Fruit fly (Drosophila melanogaster) whole organism, embryonic: ENCODE measurements around the gene CycA.

Source experiments
- Abd-B ChIP-seq: fragments of 200-800 bp; sonication (Bioruptor generic); optimal IDR thresholded peaks from 2 replicates; lab custom pipeline; 2018; ENCODE audit warnings: missing biosample characterization, mild to moderate bottlenecking, missing genetic modification characterization, moderate library complexity
- Blimp-1 ChIP-seq: fragments of 200-800 bp; sonication (Bioruptor generic); optimal IDR thresholded peaks from 3 replicates; lab custom pipeline; 2018; ENCODE audit warnings: missing biosample characterization, missing genetic modification characterization, mild to moderate bottlenecking, moderate library complexity, missing genetic modification reagents
- CG10321 ChIP-seq: fragments of 200-800 bp; sonication (Bioruptor generic); IDR thresholded peaks from 2 replicates; pipeline ENCODE4 v1.3.6; 2022; ENCODE audit warnings: missing biosample characterization, missing genetic modification characterization
- CG10431 ChIP-seq: fragments of 200-800 bp; sonication (Bioruptor generic); optimal IDR thresholded peaks from 3 replicates; lab custom pipeline; 2018; ENCODE audit warnings: missing biosample characterization, mild to moderate bottlenecking, missing genetic modification characterization
- CG10462 ChIP-seq: fragments of 200-800 bp; sonication (Bioruptor generic); optimal IDR thresholded peaks from 2 replicates; lab custom pipeline; 2016; ENCODE audit warnings: missing biosample characterization, missing genetic modification characterization
- CG11085 ChIP-seq: fragments of 200-800 bp; sonication (Bioruptor generic); IDR thresholded peaks from 2 replicates; pipeline ENCODE4 v1.3.6; 2022; ENCODE audit warnings: missing biosample characterization, missing genetic modification characterization
- CG1233 ChIP-seq: fragments of 200-800 bp; sonication (Bioruptor generic); optimal IDR thresholded peaks from 4 replicates; lab custom pipeline; 2018; ENCODE audit warnings: missing biosample characterization, mild to moderate bottlenecking, missing genetic modification characterization
- CG15696 ChIP-seq: fragments of 200-800 bp; sonication (Bioruptor generic); optimal IDR thresholded peaks from 2 replicates; lab custom pipeline; 2019; ENCODE audit warnings: missing biosample characterization, mild to moderate bottlenecking, missing genetic modification characterization, moderate library complexity
- CG1647 ChIP-seq: fragments of 200-800 bp; sonication (Bioruptor generic); optimal IDR thresholded peaks from 3 replicates; lab custom pipeline; 2016; ENCODE audit warnings: missing biosample characterization, missing genetic modification characterization
- CG17361 ChIP-seq: fragments of 200-800 bp; sonication (Bioruptor generic); IDR thresholded peaks from 3 replicates; pipeline ENCODE4 v1.3.6; 2022; ENCODE audit warnings: missing biosample characterization, missing genetic modification characterization
- CG17912 ChIP-seq: fragments of 200-800 bp; sonication (Bioruptor generic); optimal IDR thresholded peaks from 2 replicates; lab custom pipeline; 2018; ENCODE audit warnings: missing biosample characterization, mild to moderate bottlenecking, missing genetic modification characterization
- CG1832 ChIP-seq: fragments of 200-800 bp; sonication (Bioruptor generic); optimal IDR thresholded peaks from 2 replicates; lab custom pipeline; 2017; ENCODE audit warnings: missing biosample characterization, mild to moderate bottlenecking, missing genetic modification characterization, inconsistent platforms
- CG3726 ChIP-seq: fragments of 200-800 bp; sonication (Bioruptor generic); IDR thresholded peaks from 3 replicates; pipeline ENCODE4, ENCODE4 v1.3.6; 2022; ENCODE audit warnings: missing biosample characterization, missing genetic modification characterization
- CG4282 ChIP-seq: fragments of 200-800 bp; sonication (Bioruptor generic); optimal IDR thresholded peaks from 2 replicates; lab custom pipeline; 2016; ENCODE audit warnings: missing biosample characterization, missing genetic modification characterization
- CG4404 ChIP-seq: fragments of 200-800 bp; sonication (Bioruptor generic); IDR thresholded peaks from 2 replicates; pipeline ENCODE4 v1.3.6; 2022; ENCODE audit warnings: missing biosample characterization, missing genetic modification characterization
- CG4820 ChIP-seq: fragments of 200-800 bp; sonication (Bioruptor generic); optimal IDR thresholded peaks from 3 replicates; lab custom pipeline; 2016; ENCODE audit warnings: missing biosample characterization, missing genetic modification characterization
- CG6254 ChIP-seq: fragments of 200-800 bp; sonication (Bioruptor generic); optimal IDR thresholded peaks from 3 replicates; lab custom pipeline; 2017; ENCODE audit warnings: mild to moderate bottlenecking, missing biosample characterization, missing genetic modification reagents, missing genetic modification characterization
- CG6689 ChIP-seq: fragments of 200-800 bp; sonication (Bioruptor generic); IDR thresholded peaks from 2 replicates; pipeline ENCODE4 v1.3.6; 2022; ENCODE audit warnings: missing biosample characterization, missing genetic modification characterization
- CG9215 ChIP-seq: fragments of 200-800 bp; sonication (Bioruptor generic); IDR thresholded peaks from 2 replicates; pipeline ENCODE4 v1.3.6; 2022; ENCODE audit warnings: missing biosample characterization, missing genetic modification characterization
- CrebB ChIP-seq: fragments of 200-800 bp; sonication (Bioruptor generic); optimal IDR thresholded peaks from 3 replicates; lab custom pipeline; 2018; ENCODE audit warnings: missing biosample characterization, mild to moderate bottlenecking, missing genetic modification characterization
- Dad ChIP-seq: fragments of 200-800 bp; sonication (Bioruptor generic); optimal IDR thresholded peaks from 3 replicates; lab custom pipeline; 2016; ENCODE audit warnings: missing biosample characterization, missing genetic modification characterization
- Dip2 ChIP-seq: fragments of 200-800 bp; sonication (Bioruptor generic); IDR thresholded peaks from 2 replicates; pipeline ENCODE4 v1.3.6; 2022; ENCODE audit warnings: missing biosample characterization, missing genetic modification characterization
- Dip3 ChIP-seq: fragments of 200-800 bp; sonication (Bioruptor generic); optimal IDR thresholded peaks from 3 replicates; lab custom pipeline; 2016; ENCODE audit warnings: missing biosample characterization, missing genetic modification characterization
- Gsc ChIP-seq: fragments of 200-800 bp; sonication (Bioruptor generic); IDR thresholded peaks from 2 replicates; pipeline ENCODE4 v1.3.6; 2022; ENCODE audit warnings: missing biosample characterization, missing genetic modification characterization
- H2.0 ChIP-seq: fragments of 200-800 bp; sonication (Bioruptor generic); IDR thresholded peaks from 2 replicates; pipeline ENCODE4 v1.3.6; 2022; ENCODE audit warnings: missing biosample characterization, missing genetic modification characterization
- HmgD ChIP-seq: fragments of 200-800 bp; sonication (Bioruptor generic); optimal IDR thresholded peaks from 3 replicates; lab custom pipeline; 2016; ENCODE audit warnings: missing biosample characterization, missing genetic modification characterization
- Mrtf ChIP-seq: fragments of 200-800 bp; sonication (Bioruptor generic); IDR thresholded peaks from 3 replicates; pipeline ENCODE4 v1.3.6; 2022; ENCODE audit warnings: missing biosample characterization, missing genetic modification characterization
- Side ChIP-seq: fragments of 200-800 bp; sonication (Bioruptor generic); optimal IDR thresholded peaks from 2 replicates; lab custom pipeline; 2016; ENCODE audit warnings: missing biosample characterization, missing genetic modification characterization
- Sin3A ChIP-seq: fragments of >200 bp; optimal IDR thresholded peaks from 2 replicates; lab custom pipeline; 2018
- Six4 ChIP-seq: fragments of 200-800 bp; sonication (Bioruptor generic); optimal IDR thresholded peaks from 2 replicates; lab custom pipeline; 2016; ENCODE audit warnings: missing biosample characterization, missing genetic modification characterization
- Vsx1 ChIP-seq: fragments of 200-800 bp; sonication (Bioruptor generic); optimal IDR thresholded peaks from 2 replicates; lab custom pipeline; 2017; ENCODE audit warnings: missing biosample characterization, mild to moderate bottlenecking, missing genetic modification characterization, missing genetic modification reagents
- ase ChIP-seq: fragments of 200-800 bp; sonication (Bioruptor generic); IDR thresholded peaks from 3 replicates; pipeline ENCODE4 v1.3.6; 2022; ENCODE audit warnings: missing biosample characterization, missing genetic modification characterization
- ash1 ChIP-seq: fragments of 200-800 bp; sonication (Bioruptor generic); optimal IDR thresholded peaks from 2 replicates; lab custom pipeline; 2018; ENCODE audit warnings: missing biosample characterization, mild to moderate bottlenecking, missing genetic modification characterization
- crol ChIP-seq: fragments of 200-800 bp; sonication (Bioruptor generic); IDR thresholded peaks from 2 replicates; pipeline ENCODE4 v1.3.6; 2022; ENCODE audit warnings: missing biosample characterization, missing genetic modification characterization
- dimm ChIP-seq: fragments of 200-800 bp; sonication (Bioruptor generic); IDR thresholded peaks from 2 replicates; pipeline ENCODE4 v1.3.6; 2022; ENCODE audit warnings: missing biosample characterization, missing genetic modification characterization
- dmrt99B ChIP-seq: fragments of 200-800 bp; sonication (Bioruptor generic); optimal IDR thresholded peaks from 2 replicates; lab custom pipeline; 2018; ENCODE audit warnings: missing biosample characterization, mild to moderate bottlenecking, missing genetic modification characterization, moderate library complexity
- gsb-n ChIP-seq: fragments of 200-800 bp; sonication (Bioruptor generic); optimal IDR thresholded peaks from 3 replicates; lab custom pipeline; 2018; ENCODE audit warnings: missing biosample characterization, mild to moderate bottlenecking, missing genetic modification characterization
- jumu ChIP-seq: fragments of 200-800 bp; sonication (Bioruptor generic); optimal IDR thresholded peaks from 3 replicates; lab custom pipeline; 2016; ENCODE audit warnings: missing biosample characterization, missing genetic modification characterization
- ken ChIP-seq: fragments of 200-800 bp; sonication (Bioruptor generic); IDR thresholded peaks from 3 replicates; pipeline ENCODE4 v1.3.6; 2022; ENCODE audit warnings: missing biosample characterization, missing genetic modification characterization
- klu ChIP-seq: fragments of 200-800 bp; sonication (Bioruptor generic); IDR thresholded peaks from 2 replicates; pipeline ENCODE4 v1.3.6; 2022; ENCODE audit warnings: missing biosample characterization, missing genetic modification characterization
- lab ChIP-seq: fragments of 200-800 bp; sonication (Bioruptor generic); optimal IDR thresholded peaks from 3 replicates; lab custom pipeline; 2017; ENCODE audit warnings: missing biosample characterization, missing genetic modification characterization, mild to moderate bottlenecking, moderate library complexity, missing genetic modification reagents
- luna ChIP-seq: fragments of 200-800 bp; sonication (Bioruptor generic); optimal IDR thresholded peaks from 2 replicates; lab custom pipeline; 2016; ENCODE audit warnings: missing biosample characterization, missing genetic modification characterization
- nerfin-1 ChIP-seq: fragments of 200-800 bp; sonication (Bioruptor generic); optimal IDR thresholded peaks from 3 replicates; lab custom pipeline; 2019; ENCODE audit warnings: missing biosample characterization, mild to moderate bottlenecking, missing genetic modification characterization, moderate library complexity
- ranshi ChIP-seq: fragments of 200-800 bp; sonication (Bioruptor generic); IDR thresholded peaks from 2 replicates; pipeline ENCODE4 v1.3.6; 2022; ENCODE audit warnings: missing biosample characterization, missing genetic modification characterization
- salm ChIP-seq: fragments of 200-800 bp; sonication (Bioruptor generic); optimal IDR thresholded peaks from 2 replicates; lab custom pipeline; 2018; ENCODE audit warnings: missing biosample characterization, mild to moderate bottlenecking, missing genetic modification characterization
- sd ChIP-seq: fragments of 200-800 bp; sonication (Bioruptor generic); optimal IDR thresholded peaks from 3 replicates; lab custom pipeline; 2018; ENCODE audit warnings: missing biosample characterization, mild to moderate bottlenecking, missing genetic modification characterization, moderate library complexity
- sqz ChIP-seq: fragments of 200-800 bp; sonication (Bioruptor generic); optimal IDR thresholded peaks from 3 replicates; lab custom pipeline; 2018; ENCODE audit warnings: missing biosample characterization, mild to moderate bottlenecking, missing genetic modification characterization
- tgo ChIP-seq: fragments of 200-800 bp; sonication (Bioruptor generic); IDR thresholded peaks from 3 replicates; pipeline ENCODE4 v1.3.6; 2022; ENCODE audit warnings: missing biosample characterization, missing genetic modification characterization
- tll ChIP-seq, 2 experiments: fragments of 200-800 bp in 1 of 2; fragments of >200 bp in 1 of 2; sonication (Bioruptor generic) in 1 of 2; optimal IDR thresholded peaks; 2 replicates each; lab custom pipeline; 2017 to 2019; ENCODE audit warnings: missing biosample characterization in 2 of 2, missing genetic modification characterization in 2 of 2, mild to moderate bottlenecking in 1 of 2, moderate library complexity in 1 of 2
- unc-4 ChIP-seq: fragments of 200-800 bp; sonication (Bioruptor generic); IDR thresholded peaks from 2 replicates; pipeline ENCODE4 v1.3.6; 2022; ENCODE audit warnings: missing biosample characterization, missing genetic modification characterization; ENCODE audit not compliant: partially characterized antibody
- vfl ChIP-seq: fragments of 200-800 bp; sonication (Bioruptor generic); optimal IDR thresholded peaks from 2 replicates; lab custom pipeline; 2016; ENCODE audit warnings: missing biosample characterization, missing genetic modification characterization
- zen ChIP-seq: fragments of 200-800 bp; sonication (Bioruptor generic); optimal IDR thresholded peaks from 3 replicates; lab custom pipeline; 2018; ENCODE audit warnings: missing biosample characterization, mild to moderate bottlenecking, missing genetic modification characterization, moderate library complexity

CycA gene

dm6 chr3L:11815220-11815797 is 18.1 kb downstream of the CycA start, which contains the start of gene CG14130 (continued):
- TF ChIP-seq dimm (GFP tag; lab: Robert Waterston, UW) (no peak), Sin3A (lab: Kevin White, UChicago) (peak; percentile 8), CG10462 (no peak), HmgD (GFP tag; lab: Kevin White, UChicago) (no peak), CG1647 (GFP tag; lab: Kevin White, UChicago) (no peak), Gsc (GFP tag; lab: Robert Waterston, UW) (no peak), dmrt99B (no peak), vfl (no peak), salm (tag; lab: Kevin White, UChicago) (no peak), Vsx1 (GFP tag; lab: Kevin White, UChicago) (no peak), CG15696 (tag; lab: Kevin White, UChicago) (no peak), CrebB (tag; lab: Kevin White, UChicago) (no peak), CG6254 (no peak), ranshi (GFP tag; lab: Robert Waterston, UW) (no peak), Mrtf (GFP tag; lab: Robert Waterston, UW) (no peak), zen (peak; percentile 22), tll (GFP tag; optimal IDR thresholded peaks at IDR 0.05; lab: Kevin White, UChicago) (peak in 1 of 2 experiments; percentile 1), klu (GFP tag; lab: Robert Waterston, UW) (no peak), Dip3 (GFP tag; lab: Kevin White, UChicago) (no peak), CG11085 (no peak), sd (tag; lab: Kevin White, UChicago) (no peak), CG4404 (no peak), CG1832 (no peak), CG17912 (GFP tag; lab: Kevin White, UChicago) (no peak), CG9215 (GFP tag; lab: Robert Waterston, UW) (no peak), Six4 (no peak), sqz (no peak), ash1 (GFP tag; lab: Kevin White, UChicago) (no peak), ase (GFP tag; lab: Robert Waterston, UW) (no peak), lab (no peak), CG6689 (no peak), CG4282 (no peak), Dip2 (no peak), gsb-n (tag; lab: Kevin White, UChicago) (no peak), unc-4 (GFP tag; lab: Robert Waterston, UW) (peak; percentile 92), CG17361 (GFP tag; lab: Robert Waterston, UW) (no peak), tgo (GFP tag; lab: Robert Waterston, UW) (no peak), H2.0 (GFP tag; lab: Robert Waterston, UW) (no peak), CG4820 (GFP tag; lab: Kevin White, UChicago) (no peak), Blimp-1 (GFP tag; lab: Kevin White, UChicago) (no peak), CG10431 (no peak), nerfin-1 (tag; lab: Kevin White, UChicago) (no peak), Side (GFP tag; lab: Kevin White, UChicago) (no peak), CG1233 (GFP tag; lab: Kevin White, UChicago) (no peak), Dad (no peak), CG3726 (GFP tag; lab: Robert Waterston, UW) (no peak), ken (GFP tag; lab: Robert Waterston, UW) (no peak), CG10321 (GFP tag; lab: Robert Waterston, UW) (no peak), crol (no peak), luna (GFP tag; lab: Kevin White, UChicago) (no peak), Abd-B (GFP tag; lab: Kevin White, UChicago) (no peak), jumu (GFP tag; lab: Kevin White, UChicago) (no peak)
